Worm (Caenorhabditis elegans) whole organism, L3 larva: ENCODE data around the gene sru-19.

Experiments
- ceh-9 ChIP-seq: sonication (generic microtip); optimal IDR thresholded peaks from 2 replicates; lab custom pipeline; 2018; ENCODE audit warnings: missing biosample characterization, missing genetic modification characterization
- elt-3 ChIP-seq, 3 experiments: fragments of 150-350 bp in 1 of 3; sonication (generic microtip) in 2 of 3; optimal IDR thresholded peaks; 2 replicates in 2 of 3; 4 replicates in 1 of 3; lab custom pipeline; 2014 to 2017; ENCODE audit warnings: missing biosample characterization in 3 of 3, missing genetic modification characterization in 3 of 3
- nhr-25 ChIP-seq: sonication (generic microtip); optimal IDR thresholded peaks from 2 replicates; lab custom pipeline; 2017; ENCODE audit warnings: missing biosample characterization, missing genetic modification characterization
- pha-4 ChIP-seq: fragments of 150-350 bp; optimal IDR thresholded peaks from 2 replicates; lab custom pipeline; 2014; ENCODE audit warnings: missing biosample characterization, missing genetic modification reagents, missing genetic modification characterization
- ztf-11 ChIP-seq: fragments of 150-350 bp; optimal IDR thresholded peaks from 2 replicates; lab custom pipeline; 2014; ENCODE audit warnings: missing biosample characterization, missing genetic modification characterization
- ztf-4 ChIP-seq: fragments of 150-350 bp; optimal IDR thresholded peaks from 2 replicates; lab custom pipeline; 2014; ENCODE audit warnings: missing biosample characterization, missing genetic modification characterization

- TF ChIP-seq ztf-11 (no peak), pha-4 (no peak), ztf-4 (tag; lab: Kevin White, UChicago) (no peak), ceh-9 (tag; lab: Kevin White, UChicago) (no peak), nhr-25 (no peak), elt-3 (tag; optimal IDR thresholded peaks at IDR 0.05; lab: Kevin White, UChicago) (no peak)
Measured at ce11 chrIV:12456613-12457012, 41.7 kb upstream of the sru-19 start, which contains the start of gene C25G4.7.
